Worm (Caenorhabditis elegans): ENCODE results near the gene B0244.17.

The B0244.17 gene

DNA sequence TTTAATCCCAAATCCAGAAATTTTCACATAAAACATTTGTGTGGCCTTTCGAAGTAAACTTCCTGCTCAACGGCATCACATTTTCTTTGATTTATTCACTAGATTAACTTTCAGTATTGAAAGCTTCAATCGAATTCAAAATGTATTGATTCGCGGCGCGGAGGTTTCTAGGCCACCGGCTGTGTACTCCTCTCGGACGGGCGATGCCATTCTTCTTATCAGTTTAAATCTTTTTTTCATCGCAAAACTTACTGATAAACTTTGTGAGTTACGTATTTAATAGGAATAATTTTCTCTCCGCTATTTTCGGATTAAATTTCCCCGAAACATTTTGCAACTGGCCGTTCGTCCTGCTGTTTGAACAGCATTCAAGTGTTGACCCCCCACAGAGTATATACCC is 11.1 kb upstream of the B0244.17 start (continued):
- TF ChIP-seq pqm-1 (tag; optimal IDR thresholded peaks at IDR 0.05) (no peak), skn-1 (tag; optimal IDR thresholded peaks at IDR 0.05) (peak; percentile 52), fkh-8 (tag; optimal IDR thresholded peaks at IDR 0.05) (peak; percentile 55), mab-9 (GFP tag; IDR thresholded peaks at IDR 0.05) (peak; percentile 60), zip-4 (GFP tag; optimal IDR thresholded peaks at IDR 0.05) (peak; percentile 51), hlh-17 (GFP tag; optimal IDR thresholded peaks at IDR 0.05; ENCODE audit: borderline replicate concordance) (no peak), nhr-237 (tag; optimal IDR thresholded peaks at IDR 0.05) (no peak), ceh-63 (GFP tag; optimal IDR thresholded peaks at IDR 0.05) (no peak), hlh-4 (tag; optimal IDR thresholded peaks at IDR 0.05) (peak; percentile 13), nhr-90 (tag; optimal IDR thresholded peaks at IDR 0.05; ENCODE audit: poor library complexity) (peak; percentile 93), ceh-90 (tag; optimal IDR thresholded peaks at IDR 0.05) (peak; percentile 94), jun-1 (tag; optimal IDR thresholded peaks at IDR 0.05) (peak; percentile 61), xbp-1 (tag; optimal IDR thresholded peaks at IDR 0.05) (peak; percentile 85), lsy-2 (tag; optimal IDR thresholded peaks at IDR 0.05) (peak; percentile 73 to 76), dpl-1 (GFP tag; optimal IDR thresholded peaks at IDR 0.05) (peak; percentile 81 to 91 (median 90)), dsc-1 (tag; optimal IDR thresholded peaks at IDR 0.05) (peak; percentile 92), pax-3 (tag; optimal IDR thresholded peaks at IDR 0.05) (peak; percentile 86), tlp-1 (tag; optimal IDR thresholded peaks at IDR 0.05) (no peak), efl-3 (GFP tag; optimal IDR thresholded peaks at IDR 0.05) (peak; percentile 37), isw-1 (GFP tag; IDR thresholded peaks at IDR 0.05) (peak; percentile 54), lir-3 (tag; optimal IDR thresholded peaks at IDR 0.05; ENCODE audit: poor library complexity) (peak; percentile 94), ztf-4 (tag; optimal IDR thresholded peaks at IDR 0.05) (peak; percentile 69), nhr-47 (tag; optimal IDR thresholded peaks at IDR 0.05) (peak; percentile 88), lin-35 (GFP tag; optimal IDR thresholded peaks at IDR 0.05) (peak; percentile 86 to 92), ama-1 (optimal IDR thresholded peaks at IDR 0.05) (no peak), egl-27 (tag; optimal IDR thresholded peaks at IDR 0.05) (no peak), lin-13 (GFP tag; optimal IDR thresholded peaks at IDR 0.05) (peak; percentile 66), tbx-2 (tag; optimal IDR thresholded peaks at IDR 0.05) (peak; percentile 87), ceh-82 (tag; optimal IDR thresholded peaks at IDR 0.05) (peak; percentile 45 to 66 (median 60)), fos-1 (tag; optimal IDR thresholded peaks at IDR 0.05) (peak; percentile 28), nhr-11 (tag; optimal IDR thresholded peaks at IDR 0.05) (peak; percentile 34), mdl-1 (tag; optimal IDR thresholded peaks at IDR 0.05) (peak in 1 of 2 experiments; percentile 21), fkh-10 (GFP tag; optimal IDR thresholded peaks at IDR 0.05) (peak; percentile 34)

DNA sequence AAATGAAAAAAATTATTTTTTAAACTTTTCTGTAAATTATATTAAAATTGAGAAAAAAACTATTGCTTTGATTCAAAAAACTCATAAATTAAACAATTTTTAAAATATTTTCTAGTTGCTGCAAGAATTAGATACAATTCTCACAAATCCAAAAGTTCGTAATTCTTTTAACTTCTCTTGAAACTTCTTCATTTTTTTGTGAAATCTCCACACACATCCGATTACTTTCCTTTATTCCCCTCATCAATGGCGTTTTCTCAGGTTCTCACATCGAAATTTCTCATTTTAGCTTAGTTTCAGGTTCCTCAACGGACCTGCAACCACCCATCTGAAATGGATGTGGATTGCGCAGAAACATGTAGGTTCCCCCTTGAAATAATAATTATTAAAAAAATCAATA is 10.5 kb upstream of the B0244.17 start, which contains the start of gene wrm-1:
wrm-1 (plus strand) TSS at position 301 of the 400 bp plus-strand sequence.
- TF ChIP-seq elt-2 (tag; optimal IDR thresholded peaks at IDR 0.05) (no peak), lin-14 (GFP tag; optimal IDR thresholded peaks at IDR 0.05) (no peak)

DNA sequence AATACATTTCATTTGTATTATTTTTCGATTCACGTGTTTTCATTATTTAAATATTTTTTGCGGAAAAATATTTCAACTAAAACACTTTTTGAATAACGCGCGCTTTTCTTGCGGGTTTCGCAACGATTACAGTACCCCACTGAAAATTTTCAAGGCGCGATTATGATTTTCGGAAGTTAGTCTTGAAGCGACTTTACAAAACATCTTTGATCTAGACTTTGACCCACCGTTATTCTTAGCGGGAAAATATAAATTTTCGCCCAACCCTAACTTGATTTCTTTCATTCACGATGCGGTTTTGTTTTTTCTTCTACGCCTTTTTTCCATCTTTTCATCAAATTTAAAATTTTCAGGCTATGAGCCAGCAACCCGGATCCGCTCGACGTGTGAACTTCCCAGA is 5.2 kb upstream of the B0244.17 start, which contains the start of gene egg-1:
egg-1 (plus strand) TSS at position 354 of the 400 bp plus-strand sequence.
- TF ChIP-seq ama-1 (optimal IDR thresholded peaks at IDR 0.05) (no peak), mdl-1 (tag; optimal IDR thresholded peaks at IDR 0.05) (no peak), blmp-1 (tag; optimal IDR thresholded peaks at IDR 0.05) (no peak), ces-1 (GFP tag; optimal IDR thresholded peaks at IDR 0.05) (no peak), sox-4 (tag; optimal IDR thresholded peaks at IDR 0.05) (no peak), fkh-4 (tag; optimal IDR thresholded peaks at IDR 0.05; ENCODE audit: borderline replicate concordance) (no peak), ceh-63 (GFP tag; optimal IDR thresholded peaks at IDR 0.05) (no peak), unc-86 (tag; optimal IDR thresholded peaks at IDR 0.05) (no peak), grh-1 (GFP tag; IDR thresholded peaks at IDR 0.05) (no peak), pag-3 (tag; optimal IDR thresholded peaks at IDR 0.05; ENCODE audit: borderline replicate concordance, insufficient read depth) (no peak), fos-1 (tag; optimal IDR thresholded peaks at IDR 0.05) (no peak), snpc-4 (tag; optimal IDR thresholded peaks at IDR 0.05) (no peak), dsc-1 (tag; optimal IDR thresholded peaks at IDR 0.05) (no peak), zag-1 (tag; optimal IDR thresholded peaks at IDR 0.05) (no peak), nhr-11 (tag; optimal IDR thresholded peaks at IDR 0.05) (no peak), snu-23 (GFP tag; optimal IDR thresholded peaks at IDR 0.05) (no peak), dpl-1 (GFP tag; optimal IDR thresholded peaks at IDR 0.05) (no peak), lin-14 (GFP tag; optimal IDR thresholded peaks at IDR 0.05) (no peak)
